Fruit fly (Drosophila melanogaster) whole organism, embryonic: ENCODE data around the gene Cpr92A.

Experiments used
- ATbp ChIP-seq: fragments of 200-800 bp; sonication (Bioruptor generic); optimal IDR thresholded peaks from 2 replicates; lab custom pipeline; 2017; ENCODE audit warnings: missing biosample characterization, mild to moderate bottlenecking, missing genetic modification characterization, missing genetic modification reagents
- CG10462 ChIP-seq: fragments of 200-800 bp; sonication (Bioruptor generic); optimal IDR thresholded peaks from 2 replicates; lab custom pipeline; 2016; ENCODE audit warnings: missing biosample characterization, missing genetic modification characterization
- CG12744 ChIP-seq: fragments of 200-800 bp; sonication (Bioruptor generic); optimal IDR thresholded peaks from 2 replicates; lab custom pipeline; 2016; ENCODE audit warnings: missing biosample characterization, missing genetic modification characterization
- CG16815 ChIP-seq: fragments of 200-800 bp; sonication (Bioruptor generic); optimal IDR thresholded peaks from 3 replicates; lab custom pipeline; 2017; ENCODE audit warnings: missing biosample characterization, mild to moderate bottlenecking, missing genetic modification characterization
- CG17359 ChIP-seq: fragments of 200-800 bp; sonication (Bioruptor generic); optimal IDR thresholded peaks from 3 replicates; lab custom pipeline; 2018; ENCODE audit warnings: missing biosample characterization, mild to moderate bottlenecking, missing genetic modification characterization, moderate library complexity
- CG17802 ChIP-seq: fragments of 200-800 bp; sonication (Bioruptor generic); optimal IDR thresholded peaks from 2 replicates; lab custom pipeline; 2018; ENCODE audit warnings: missing biosample characterization, mild to moderate bottlenecking, missing genetic modification characterization, moderate library complexity
- CG17829 ChIP-seq: fragments of 200-800 bp; optimal IDR thresholded peaks from 2 replicates; lab custom pipeline; 2019; ENCODE audit warnings: missing biosample characterization, mild to moderate bottlenecking, missing genetic modification characterization, moderate library complexity
- CG1792 ChIP-seq: fragments of 200-800 bp; sonication (Bioruptor generic); optimal IDR thresholded peaks from 2 replicates; lab custom pipeline; 2016; ENCODE audit warnings: missing biosample characterization, missing genetic modification characterization
- CG31441 ChIP-seq: fragments of 200-800 bp; sonication (Bioruptor generic); IDR thresholded peaks from 2 replicates; pipeline ENCODE4 v1.3.6; 2022; ENCODE audit warnings: missing biosample characterization, missing genetic modification characterization
- CG3847 ChIP-seq: fragments of 200-800 bp; sonication (Bioruptor generic); IDR thresholded peaks from 2 replicates; pipeline ENCODE4 v1.3.6; 2022; ENCODE audit warnings: missing biosample characterization, missing genetic modification characterization
- CG4282 ChIP-seq: fragments of 200-800 bp; sonication (Bioruptor generic); optimal IDR thresholded peaks from 2 replicates; lab custom pipeline; 2016; ENCODE audit warnings: missing biosample characterization, missing genetic modification characterization
- CG6654 ChIP-seq: fragments of 200-800 bp; sonication (Bioruptor generic); optimal IDR thresholded peaks from 2 replicates; lab custom pipeline; 2017; ENCODE audit warnings: missing biosample characterization, mild to moderate bottlenecking, missing genetic modification characterization
- CG6683 ChIP-seq: fragments of 200-800 bp; sonication (Bioruptor generic); optimal IDR thresholded peaks from 2 replicates; lab custom pipeline; 2017; ENCODE audit warnings: missing biosample characterization, mild to moderate bottlenecking, missing genetic modification characterization, missing genetic modification reagents
- CG8089 ChIP-seq: fragments of 200-800 bp; sonication (Bioruptor generic); optimal IDR thresholded peaks from 3 replicates; lab custom pipeline; 2016; ENCODE audit warnings: missing biosample characterization, missing genetic modification characterization
- CG8281 ChIP-seq: fragments of 200-800 bp; sonication (Bioruptor generic); optimal IDR thresholded peaks from 2 replicates; lab custom pipeline; 2018; ENCODE audit warnings: missing biosample characterization, mild to moderate bottlenecking, missing genetic modification characterization, moderate library complexity
- CG9609 ChIP-seq: fragments of 200-800 bp; sonication (Bioruptor generic); optimal IDR thresholded peaks from 3 replicates; lab custom pipeline; 2016; ENCODE audit warnings: missing biosample characterization, missing genetic modification characterization
- CG9817 ChIP-seq: fragments of 200-800 bp; sonication (Bioruptor generic); optimal IDR thresholded peaks from 2 replicates; lab custom pipeline; 2018; ENCODE audit warnings: missing biosample characterization, mild to moderate bottlenecking, missing genetic modification characterization, moderate library complexity
- Chrac-16 ChIP-seq: fragments of 200-800 bp; sonication (Bioruptor generic); optimal IDR thresholded peaks from 3 replicates; lab custom pipeline; 2016; ENCODE audit warnings: missing biosample characterization, missing genetic modification characterization
- D19A ChIP-seq: fragments of 200-800 bp; optimal IDR thresholded peaks from 3 replicates; lab custom pipeline; 2019; ENCODE audit warnings: missing biosample characterization, mild to moderate bottlenecking, missing genetic modification characterization, moderate library complexity
- Doc3 ChIP-seq: fragments of 200-800 bp; sonication (Bioruptor generic); IDR thresholded peaks from 3 replicates; pipeline ENCODE4 v1.3.6; 2022; ENCODE audit warnings: missing biosample characterization, missing genetic modification characterization; ENCODE audit not compliant: partially characterized antibody
- Drgx ChIP-seq: fragments of 200-800 bp; sonication (Bioruptor generic); IDR thresholded peaks from 2 replicates; pipeline ENCODE4 v1.3.6; 2022; ENCODE audit warnings: missing biosample characterization, missing genetic modification characterization
- Eip74EF ChIP-seq, 2 experiments: fragments of 200-800 bp in 1 of 2; fragments of >200 bp in 1 of 2; sonication (Bioruptor generic) in 1 of 2; optimal IDR thresholded peaks; 2 replicates each; lab custom pipeline; 2017 to 2019; ENCODE audit warnings: missing biosample characterization in 2 of 2, missing genetic modification characterization in 2 of 2, mild to moderate bottlenecking in 1 of 2, moderate library complexity in 1 of 2
- Fer1 ChIP-seq: fragments of 200-800 bp; sonication (Bioruptor generic); optimal IDR thresholded peaks from 2 replicates; lab custom pipeline; 2017; ENCODE audit warnings: missing biosample characterization, mild to moderate bottlenecking, missing genetic modification characterization
- Hr3 ChIP-seq: fragments of 200-800 bp; sonication (Bioruptor generic); optimal IDR thresholded peaks from 3 replicates; lab custom pipeline; 2016; ENCODE audit warnings: missing biosample characterization, missing genetic modification characterization
- Lhr ChIP-seq: fragments of 200-800 bp; sonication (Bioruptor generic); optimal IDR thresholded peaks from 3 replicates; lab custom pipeline; 2017; ENCODE audit warnings: mild to moderate bottlenecking, missing biosample characterization, missing genetic modification reagents, missing genetic modification characterization
- Mad ChIP-seq: fragments of 200-800 bp; sonication (Bioruptor generic); optimal IDR thresholded peaks from 2 replicates; lab custom pipeline; 2016; ENCODE audit warnings: missing biosample characterization, missing genetic modification characterization
- Mrtf ChIP-seq: fragments of 200-800 bp; sonication (Bioruptor generic); IDR thresholded peaks from 3 replicates; pipeline ENCODE4 v1.3.6; 2022; ENCODE audit warnings: missing biosample characterization, missing genetic modification characterization
- Myb ChIP-seq: fragments of 200-800 bp; sonication (Bioruptor generic); optimal IDR thresholded peaks from 2 replicates; lab custom pipeline; 2016; ENCODE audit warnings: missing biosample characterization, missing genetic modification characterization
- NK7.1 ChIP-seq: fragments of 200-800 bp; sonication (Bioruptor generic); optimal IDR thresholded peaks from 3 replicates; lab custom pipeline; 2016; ENCODE audit warnings: missing biosample characterization, missing genetic modification characterization
- Xbp1 ChIP-seq: fragments of 200-800 bp; sonication (Bioruptor generic); optimal IDR thresholded peaks from 3 replicates; lab custom pipeline; 2016; ENCODE audit warnings: missing biosample characterization, mild to moderate bottlenecking, missing genetic modification characterization
- abd-A ChIP-seq: fragments of 200-800 bp; sonication (Bioruptor generic); optimal IDR thresholded peaks from 3 replicates; lab custom pipeline; 2019; ENCODE audit warnings: missing biosample characterization, mild to moderate bottlenecking, missing genetic modification characterization, moderate library complexity
- az2 ChIP-seq: fragments of 200-800 bp; sonication (Bioruptor generic); optimal IDR thresholded peaks from 3 replicates; lab custom pipeline; 2016; ENCODE audit warnings: missing biosample characterization, missing genetic modification characterization
- bcd ChIP-seq: fragments of 200-800 bp; sonication (Bioruptor generic); optimal IDR thresholded peaks from 2 replicates; lab custom pipeline; 2017; ENCODE audit warnings: missing biosample characterization, mild to moderate bottlenecking, missing genetic modification characterization
- bigmax ChIP-seq: fragments of 200-800 bp; sonication (Bioruptor generic); optimal IDR thresholded peaks from 2 replicates; lab custom pipeline; 2018; ENCODE audit warnings: missing biosample characterization, mild to moderate bottlenecking, missing genetic modification characterization
- chm ChIP-seq: fragments of 200-800 bp; sonication (Bioruptor generic); IDR thresholded peaks from 2 replicates; pipeline ENCODE4 v1.3.6; 2022; ENCODE audit warnings: missing biosample characterization, missing genetic modification characterization
- cwo ChIP-seq: fragments of 200-800 bp; sonication (Bioruptor generic); optimal IDR thresholded peaks from 3 replicates; lab custom pipeline; 2017; ENCODE audit warnings: missing biosample characterization, missing genetic modification characterization, mild to moderate bottlenecking, moderate library complexity, missing genetic modification reagents
- dan ChIP-seq: fragments of 200-800 bp; sonication (Bioruptor generic); IDR thresholded peaks from 2 replicates; pipeline ENCODE4 v1.3.6; 2022; ENCODE audit warnings: missing biosample characterization, missing genetic modification characterization
- gfzf ChIP-seq: fragments of 200-800 bp; sonication (Bioruptor generic); optimal IDR thresholded peaks from 2 replicates; lab custom pipeline; 2016; ENCODE audit warnings: missing biosample characterization, mild to moderate bottlenecking, missing genetic modification characterization, moderate library complexity
- hbn ChIP-seq: fragments of 200-800 bp; sonication (Bioruptor generic); IDR thresholded peaks from 2 replicates; pipeline ENCODE4 v1.3.6; 2022; ENCODE audit warnings: missing biosample characterization, missing genetic modification characterization; ENCODE audit not compliant: partially characterized antibody
- ken ChIP-seq: fragments of 200-800 bp; sonication (Bioruptor generic); IDR thresholded peaks from 3 replicates; pipeline ENCODE4 v1.3.6; 2022; ENCODE audit warnings: missing biosample characterization, missing genetic modification characterization
- nerfin-1 ChIP-seq: fragments of 200-800 bp; sonication (Bioruptor generic); optimal IDR thresholded peaks from 3 replicates; lab custom pipeline; 2019; ENCODE audit warnings: missing biosample characterization, mild to moderate bottlenecking, missing genetic modification characterization, moderate library complexity
- nerfin-2 ChIP-seq: fragments of 200-800 bp; sonication (Bioruptor generic); IDR thresholded peaks from 2 replicates; pipeline ENCODE4 v1.3.6; 2022; ENCODE audit warnings: missing biosample characterization, missing genetic modification characterization; ENCODE audit not compliant: partially characterized antibody
- pfk ChIP-seq: fragments of 200-800 bp; sonication (Bioruptor generic); optimal IDR thresholded peaks from 2 replicates; lab custom pipeline; 2018; ENCODE audit warnings: missing biosample characterization, mild to moderate bottlenecking, missing genetic modification characterization, moderate library complexity
- prd ChIP-seq, 3 experiments: fragments of >200 bp in 2 of 3; fragments of 200-800 bp in 1 of 3; sonication (Bioruptor generic) in 1 of 3; optimal IDR thresholded peaks in 2 of 3; IDR thresholded peaks in 1 of 3; 2 replicates in 2 of 3; 3 replicates in 1 of 3; pipeline versions ENCODE4 v1.3.6 to Lab custom; 2017 to 2022; ENCODE audit warnings: missing biosample characterization in 1 of 3, missing genetic modification characterization in 1 of 3
- pzg ChIP-seq: fragments of 200-800 bp; sonication (Bioruptor generic); optimal IDR thresholded peaks from 3 replicates; lab custom pipeline; 2018; ENCODE audit warnings: missing biosample characterization, mild to moderate bottlenecking, missing genetic modification characterization, moderate library complexity
- sens-2 ChIP-seq: fragments of 200-800 bp; sonication (Bioruptor generic); IDR thresholded peaks from 2 replicates; pipeline ENCODE4 v1.3.6; 2022; ENCODE audit warnings: missing biosample characterization, missing genetic modification characterization
- slou ChIP-seq: fragments of 200-800 bp; sonication (Bioruptor generic); optimal IDR thresholded peaks from 3 replicates; lab custom pipeline; 2016; ENCODE audit warnings: missing biosample characterization, missing genetic modification characterization
- ssp ChIP-seq: fragments of 200-800 bp; sonication (Bioruptor generic); IDR thresholded peaks from 2 replicates; pipeline ENCODE4 v1.3.6; 2022; ENCODE audit warnings: missing biosample characterization, missing genetic modification characterization
- stc ChIP-seq: fragments of 200-800 bp; sonication (Bioruptor generic); IDR thresholded peaks from 2 replicates; pipeline ENCODE4 v1.3.6; 2022; ENCODE audit warnings: missing biosample characterization, missing genetic modification characterization

The Cpr92A gene

dm6 chr3R:19641498-19642065 is 42.8 kb upstream of the Cpr92A start (continued):
- TF ChIP-seq NK7.1 (GFP tag; lab: Kevin White, UChicago) (peak; percentile 64), dan (GFP tag; lab: Robert Waterston, UW) (no peak), Chrac-16 (GFP tag; lab: Kevin White, UChicago) (peak; percentile 50), abd-A (no peak), D19A (tag; lab: Kevin White, UChicago) (peak; percentile 83), prd (optimal IDR thresholded peaks at IDR 0.05; lab: Kevin White, UChicago) (no peak), prd (GFP tag; IDR thresholded peaks at IDR 0.05; lab: Robert Waterston, UW) (peak; percentile 85), ssp (peak; percentile 65), ATbp (GFP tag; lab: Kevin White, UChicago) (peak; percentile 84), CG6683 (GFP tag; lab: Kevin White, UChicago) (peak; percentile 69), nerfin-1 (tag; lab: Kevin White, UChicago) (peak; percentile 84), CG16815 (GFP tag; lab: Kevin White, UChicago) (peak; percentile 56), chm (peak; percentile 91; the same call in 1 of the 2 replicates), CG31441 (GFP tag; lab: Robert Waterston, UW) (peak; percentile 87), pzg (GFP tag; lab: Kevin White, UChicago) (no peak), ken (GFP tag; lab: Robert Waterston, UW) (peak; percentile 87), slou (GFP tag; lab: Kevin White, UChicago) (no peak), Doc3 (GFP tag; lab: Robert Waterston, UW) (no peak), Drgx (GFP tag; lab: Robert Waterston, UW) (peak; percentile 91), Fer1 (GFP tag; lab: Kevin White, UChicago) (peak; percentile 91), CG8089 (GFP tag; lab: Kevin White, UChicago) (no peak), sens-2 (GFP tag; lab: Robert Waterston, UW) (peak; percentile 89), Lhr (GFP tag; lab: Kevin White, UChicago) (peak; percentile 48), cwo (peak; percentile 86), CG17802 (tag; lab: Kevin White, UChicago) (peak; percentile 19), CG12744 (GFP tag; lab: Kevin White, UChicago) (peak; percentile 41), bcd (GFP tag; lab: Kevin White, UChicago) (peak; percentile 76), Myb (GFP tag; lab: Kevin White, UChicago) (peak; percentile 34), az2 (GFP tag; lab: Kevin White, UChicago) (peak; percentile 76), pfk (GFP tag; lab: Kevin White, UChicago) (no peak), CG10462 (GFP tag; lab: Kevin White, UChicago) (peak; percentile 39), gfzf (GFP tag; lab: Kevin White, UChicago) (no peak), CG3847 (GFP tag; lab: Robert Waterston, UW) (peak; percentile 73), CG17829 (peak; percentile 89), CG9609 (GFP tag; lab: Kevin White, UChicago) (peak; percentile 18), Hr3 (GFP tag; lab: Kevin White, UChicago) (peak; percentile 68), Eip74EF (GFP tag; optimal IDR thresholded peaks at IDR 0.05; lab: Kevin White, UChicago) (peak in 1 of 2 experiments; percentile 75), hbn (GFP tag; lab: Robert Waterston, UW) (no peak), Xbp1 (GFP tag; lab: Kevin White, UChicago) (peak; percentile 82), bigmax (GFP tag; lab: Kevin White, UChicago) (no peak), Mrtf (GFP tag; lab: Robert Waterston, UW) (peak; percentile 65; the same call in 2 of the 3 replicates), CG9817 (tag; lab: Kevin White, UChicago) (peak; percentile 80), CG17359 (tag; lab: Kevin White, UChicago) (peak; percentile 94), CG4282 (no peak), stc (GFP tag; lab: Robert Waterston, UW) (peak; percentile 92), CG8281 (tag; lab: Kevin White, UChicago) (peak; percentile 74), CG6654 (GFP tag; lab: Kevin White, UChicago) (peak; percentile 37), CG1792 (GFP tag; lab: Kevin White, UChicago) (no peak), nerfin-2 (no peak), Mad (GFP tag; lab: Kevin White, UChicago) (peak; percentile 34)
